Fruit fly (Drosophila melanogaster) whole organism, wandering third instar larva: ENCODE data around the gene CG14561.

Source experiments
- CG9705 ChIP-seq: fragments of 200-800 bp; sonication (Bioruptor generic); optimal IDR thresholded peaks from 2 replicates; lab custom pipeline; 2018; ENCODE audit warnings: missing biosample characterization, mild to moderate bottlenecking, missing genetic modification characterization
- Hr78 ChIP-seq: fragments of >200 bp; optimal IDR thresholded peaks from 2 replicates; lab custom pipeline; 2017; ENCODE audit warnings: missing biosample characterization, missing genetic modification characterization
- Mio ChIP-seq: sonication (Bioruptor generic); optimal IDR thresholded peaks from 2 replicates; lab custom pipeline; 2016; ENCODE audit warnings: missing biosample characterization, missing genetic modification characterization
- Myc ChIP-seq: fragments of >200 bp; optimal IDR thresholded peaks from 2 replicates; lab custom pipeline; 2017
- OdsH ChIP-seq: fragments of 200-800 bp; sonication (Bioruptor generic); optimal IDR thresholded peaks from 2 replicates; lab custom pipeline; 2016; ENCODE audit warnings: missing biosample characterization, mild to moderate bottlenecking, missing genetic modification characterization
- Sp1 ChIP-seq: fragments of 200-800 bp; sonication (Bioruptor generic); optimal IDR thresholded peaks from 3 replicates; lab custom pipeline; 2019; ENCODE audit warnings: missing biosample characterization, mild to moderate bottlenecking, missing genetic modification characterization, moderate library complexity
- Vsx2 ChIP-seq: fragments of 200-300, 225-300 bp; sonication (Bioruptor generic); optimal IDR thresholded peaks from 2 replicates; lab custom pipeline; 2018; ENCODE audit warnings: missing biosample characterization, missing genetic modification characterization; ENCODE audit not compliant: partially characterized antibody
- br ChIP-seq: fragments of 200-800 bp; sonication (Bioruptor generic); optimal IDR thresholded peaks from 2 replicates; lab custom pipeline; 2016; ENCODE audit warnings: missing biosample characterization, missing genetic modification characterization
- pan ChIP-seq: fragments of >200 bp; optimal IDR thresholded peaks from 2 replicates; lab custom pipeline; 2017
- sv ChIP-seq: fragments of 200-800 bp; sonication (Bioruptor generic); optimal IDR thresholded peaks from 3 replicates; lab custom pipeline; 2016; ENCODE audit warnings: missing biosample characterization, missing genetic modification characterization

- no peak for TF ChIP-seq Vsx2 (GFP tag; lab: Kevin White, UChicago)
- TF ChIP-seq Myc = no peak
- TF ChIP-seq br (GFP tag; lab: Kevin White, UChicago) = no peak
- no peak for TF ChIP-seq OdsH (GFP tag; lab: Kevin White, UChicago)
- TF ChIP-seq CG9705 = no peak
- no peak for TF ChIP-seq pan (lab: Kevin White, UChicago)
- TF ChIP-seq Hr78 (GFP tag; lab: Kevin White, UChicago) = no peak
- TF ChIP-seq Mio (GFP tag; lab: Kevin White, UChicago) = no peak
- TF ChIP-seq Sp1 = no peak
- TF ChIP-seq sv (GFP tag; lab: Kevin White, UChicago) = no peak
These were observed 44.2 kb downstream of the CG14561 start for dm6 chr3L:22109903-22110302.
